Worm (Caenorhabditis elegans) whole organism, L4 larva: ENCODE results near the gene srx-59.

ENCODE experiments used
- F44E2.7 ChIP-seq: fragments of 200-800 bp; sonication (Bioruptor generic); IDR thresholded peaks from 2 replicates; pipeline ENCODE4 v2.1.2; 2022; ENCODE audit warnings: missing genetic modification characterization, missing compliant biosample characterization
- ama-1 ChIP-seq: fragments of 150-350 bp; optimal IDR thresholded peaks from 2 replicates; lab custom pipeline; 2014; ENCODE audit warnings: inconsistent platforms, mixed read lengths
- dpl-1 ChIP-seq: fragments of 150-350 bp; optimal IDR thresholded peaks from 2 replicates; lab custom pipeline; 2014; ENCODE audit warnings: missing biosample characterization, missing genetic modification reagents, missing genetic modification characterization
- dve-1 ChIP-seq: sonication (generic microtip); optimal IDR thresholded peaks from 2 replicates; lab custom pipeline; 2017; ENCODE audit warnings: antibody characterized with exemption, mild to moderate bottlenecking, missing genetic modification characterization, missing compliant biosample characterization; ENCODE audit not compliant: insufficient read depth
- fos-1 ChIP-seq: fragments of 150-350 bp; optimal IDR thresholded peaks from 2 replicates; lab custom pipeline; 2014; ENCODE audit warnings: missing biosample characterization, missing genetic modification characterization
- lin-1 ChIP-seq: fragments of 200-800 bp; sonication (Bioruptor generic); IDR thresholded peaks from 2 replicates; pipeline ENCODE4 v1.3.6; 2022; ENCODE audit warnings: missing genetic modification reagents, missing genetic modification characterization, missing compliant biosample characterization
- lin-13 ChIP-seq: fragments of 150-350 bp; optimal IDR thresholded peaks from 2 replicates; lab custom pipeline; 2014; ENCODE audit warnings: missing biosample characterization, missing genetic modification reagents, missing genetic modification characterization
- nhr-237 ChIP-seq: sonication (generic microtip); optimal IDR thresholded peaks from 2 replicates; lab custom pipeline; 2017; ENCODE audit warnings: missing biosample characterization, missing genetic modification characterization
- spr-1 ChIP-seq: sonication (generic microtip); optimal IDR thresholded peaks from 2 replicates; lab custom pipeline; 2016; ENCODE audit warnings: mild to moderate bottlenecking, missing genetic modification characterization, missing compliant biosample characterization

DNA sequence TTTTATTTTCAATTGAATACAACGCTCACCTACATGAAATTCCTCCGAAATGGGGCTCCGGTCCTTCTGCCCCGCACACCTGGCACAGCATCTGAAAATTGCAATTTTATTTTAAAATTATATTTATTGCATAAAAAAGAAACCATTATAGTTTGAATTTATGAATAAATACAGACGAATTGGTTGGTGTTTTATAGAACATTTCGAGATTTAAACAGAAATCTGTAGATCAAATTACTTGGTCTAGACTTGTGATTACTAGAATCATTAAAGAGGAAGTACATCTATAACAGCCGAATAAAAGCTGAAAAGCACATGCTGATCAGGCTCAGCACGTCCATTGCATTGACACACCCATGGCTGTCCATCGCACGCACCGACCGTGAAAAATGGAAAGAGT lies 20.1 kb downstream of the srx-59 start, which contains the start of gene nhr-162:
- TF ChIP-seq F44E2.7 (GFP tag; lab: Robert Waterston, UW) = no peak
- no peak for TF ChIP-seq lin-13 (GFP tag; lab: Kevin White, UChicago)
- TF ChIP-seq spr-1 (tag; lab: Kevin White, UChicago) = no peak
- no peak for TF ChIP-seq dpl-1
- no peak for TF ChIP-seq ama-1 (lab: Kevin White, UChicago)
- TF ChIP-seq dve-1 (tag; lab: Kevin White, UChicago) = no peak
- no peak for TF ChIP-seq lin-1 (GFP tag; lab: Robert Waterston, UW)
- no peak for TF ChIP-seq nhr-237 (tag; lab: Kevin White, UChicago)
- no peak for TF ChIP-seq fos-1 (tag; lab: Kevin White, UChicago)
